Fruit fly (Drosophila melanogaster): ENCODE results near the gene Uros1.

The Uros1 gene

DNA sequence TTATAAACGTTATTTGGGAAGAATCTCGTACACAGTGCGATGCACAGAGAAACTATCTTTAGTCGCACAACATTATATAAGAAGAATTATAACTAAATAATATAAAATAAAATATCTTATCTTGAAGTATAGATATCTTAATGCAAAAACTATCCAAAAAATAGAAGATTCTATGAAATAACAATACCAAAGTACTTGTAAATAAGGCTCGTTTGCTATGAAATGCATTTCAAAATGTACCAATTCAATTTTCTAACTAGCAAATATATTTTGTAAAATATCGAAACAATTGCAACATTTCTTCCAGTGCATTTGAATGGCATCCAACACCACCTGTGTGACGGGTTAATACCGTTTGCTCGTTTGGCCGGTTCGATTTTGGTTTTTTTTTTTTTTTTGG, 33.8 kb downstream of the Uros1 start (continued):
- TF ChIP-seq CG12659 (GFP tag; optimal IDR thresholded peaks at IDR 0.05): peak; percentile 2
- peak; percentile 47; the same call in 1 of the 2 replicates for TF ChIP-seq CG9932 (GFP tag; IDR thresholded peaks at IDR 0.05)
- TF ChIP-seq fd96Cb (tag; optimal IDR thresholded peaks at IDR 0.05): peak; percentile 15
- peak; percentile 24 for TF ChIP-seq CG10267 (tag; optimal IDR thresholded peaks at IDR 0.05)
- TF ChIP-seq CoRest (tag; optimal IDR thresholded peaks at IDR 0.05): peak; percentile 49
- TF ChIP-seq CG10366 (GFP tag; IDR thresholded peaks at IDR 0.05): peak; percentile 14; the same call in 1 of the 2 replicates
- no peak for TF ChIP-seq zen2 (GFP tag; IDR thresholded peaks at IDR 0.05; ENCODE audit: partially characterized antibody)
- no peak for TF ChIP-seq CG10959 (GFP tag; IDR thresholded peaks at IDR 0.05)
- TF ChIP-seq CG4328 (GFP tag; optimal IDR thresholded peaks at IDR 0.05): no peak
- TF ChIP-seq slou (GFP tag; optimal IDR thresholded peaks at IDR 0.05): no peak
- peak; percentile 58 for TF ChIP-seq CG18262 (tag; optimal IDR thresholded peaks at IDR 0.05)
- TF ChIP-seq nau (GFP tag; optimal IDR thresholded peaks at IDR 0.05): no peak
- no peak for TF ChIP-seq wdn (GFP tag; IDR thresholded peaks at IDR 0.05)
- no peak for TF ChIP-seq Sry-δ (GFP tag; optimal IDR thresholded peaks at IDR 0.05)
- no peak for TF ChIP-seq toy (GFP tag; IDR thresholded peaks at IDR 0.05)
- TF ChIP-seq vvl (GFP tag; IDR thresholded peaks at IDR 0.05): no peak; the same call in 1 of the 2 replicates
- peak; percentile 27 for TF ChIP-seq Sox100B (GFP tag; optimal IDR thresholded peaks at IDR 0.05)
- TF ChIP-seq CG10979 (tag; optimal IDR thresholded peaks at IDR 0.05): peak; percentile 49
- peak; percentile 28 for TF ChIP-seq PHDP (tag; optimal IDR thresholded peaks at IDR 0.05)
- no peak for TF ChIP-seq CG12744 (GFP tag; optimal IDR thresholded peaks at IDR 0.05)
- 0 out of 2 replicates have a peak, but pooled peaks have one; percentile 22 for TF ChIP-seq Rfx (GFP tag; IDR thresholded peaks at IDR 0.05)
- TF ChIP-seq Dip3 (GFP tag; optimal IDR thresholded peaks at IDR 0.05): no peak

DNA sequence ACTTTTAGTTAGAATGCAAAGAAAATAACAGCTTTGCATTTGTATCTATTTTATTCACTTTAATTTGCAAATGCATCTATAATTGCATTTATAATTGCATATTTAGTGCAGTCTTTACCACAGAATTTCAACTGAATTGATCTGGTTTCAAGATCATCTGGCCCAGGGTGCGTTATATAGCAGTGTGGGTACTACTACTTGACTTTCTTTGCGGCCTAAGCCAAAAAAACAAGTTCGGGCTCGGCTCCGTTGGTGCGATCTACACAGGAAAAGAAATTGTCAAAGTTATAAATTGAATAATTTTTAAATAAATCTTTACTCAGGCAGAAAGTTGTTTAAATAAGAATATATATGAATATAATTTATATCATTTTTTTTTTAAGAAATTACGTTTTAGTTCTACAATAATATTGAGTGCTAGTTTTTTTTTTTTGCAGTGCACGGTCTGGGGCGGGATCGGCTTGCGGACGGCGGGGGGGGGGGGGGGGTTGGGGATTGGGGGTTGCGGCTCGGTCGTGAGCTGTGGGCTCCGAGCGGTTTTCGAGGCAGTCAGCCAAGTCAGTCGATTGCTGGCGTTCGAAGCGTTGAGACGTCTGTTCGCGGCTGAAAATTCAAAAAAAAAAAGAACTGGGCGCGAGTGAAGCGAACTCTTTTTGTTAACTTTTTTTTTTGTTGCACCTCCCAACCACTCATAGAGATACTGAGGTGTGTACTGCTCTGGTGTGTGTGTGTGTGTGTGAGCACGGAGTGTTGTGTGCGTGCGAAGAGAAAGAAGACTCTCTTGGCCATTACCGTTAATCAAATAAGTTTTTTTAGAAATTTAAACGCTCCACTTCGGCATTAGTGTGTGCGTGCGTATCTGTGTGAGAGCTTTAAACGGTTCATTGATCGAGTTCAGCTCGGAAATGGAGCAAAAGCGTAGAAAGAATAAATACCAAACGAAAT, 36.2 kb downstream of the Uros1 start:
- TF ChIP-seq Opbp (GFP tag; IDR thresholded peaks at IDR 0.05; ENCODE audit: partially characterized antibody) (no peak), bcd (GFP tag; optimal IDR thresholded peaks at IDR 0.05) (peak; percentile 86), amos (GFP tag; IDR thresholded peaks at IDR 0.05; ENCODE audit: partially characterized antibody) (peak; percentile 13; the same call in 1 of the 2 replicates), corto (GFP tag; optimal IDR thresholded peaks at IDR 0.05) (peak; percentile 67), CG14965 (GFP tag; optimal IDR thresholded peaks at IDR 0.05; ENCODE audit: borderline replicate concordance) (no peak), trem (tag; optimal IDR thresholded peaks at IDR 0.05) (peak; percentile 50), Sin3A (optimal IDR thresholded peaks at IDR 0.05) (no peak), Oaz (GFP tag; IDR thresholded peaks at IDR 0.05) (peak; percentile 72), Elba2 (GFP tag; optimal IDR thresholded peaks at IDR 0.05) (no peak), exex (tag; optimal IDR thresholded peaks at IDR 0.05) (peak; percentile 54), CG10209 (GFP tag; optimal IDR thresholded peaks at IDR 0.05) (peak; percentile 83), CG43689 (GFP tag; IDR thresholded peaks at IDR 0.05) (peak; percentile 44; the same call in 1 of the 2 replicates), croc (GFP tag; conservative IDR thresholded peaks at IDR 0.05) (peak; percentile 67; the same call in 2 of the 3 replicates), Ada2b (GFP tag; IDR thresholded peaks at IDR 0.05) (peak; percentile 68), ATbp (GFP tag; optimal IDR thresholded peaks at IDR 0.05) (peak; percentile 80), TFAM (GFP tag; optimal IDR thresholded peaks at IDR 0.05) (no peak), ase (GFP tag; IDR thresholded peaks at IDR 0.05) (peak; percentile 62; the same call in 2 of the 3 replicates), Ets97D (GFP tag; optimal IDR thresholded peaks at IDR 0.05) (no peak), wek (GFP tag; optimal IDR thresholded peaks at IDR 0.05) (peak; percentile 16), CG18619 (GFP tag; optimal IDR thresholded peaks at IDR 0.05) (peak; percentile 72), fd96Cb (tag; optimal IDR thresholded peaks at IDR 0.05) (peak; percentile 77), esg (GFP tag; conservative IDR thresholded peaks at IDR 0.05) (peak; percentile 78), CG17912 (GFP tag; optimal IDR thresholded peaks at IDR 0.05) (no peak), CG31441 (GFP tag; IDR thresholded peaks at IDR 0.05) (peak; percentile 81), usp (GFP tag; optimal IDR thresholded peaks at IDR 0.05) (no peak), H15 (GFP tag; IDR thresholded peaks at IDR 0.05) (peak; percentile 84), klu (GFP tag; IDR thresholded peaks at IDR 0.05) (peak; percentile 73; the same call in 1 of the 2 replicates)

All from whole organism, embryonic.